Worm (Caenorhabditis elegans) whole organism, L4/young adult: ENCODE results near the gene srt-22.

Experiments
- W03F9.2 ChIP-seq: fragments of 150-350 bp; optimal IDR thresholded peaks from 2 replicates; lab custom pipeline; 2014; ENCODE audit warnings: missing biosample characterization, missing genetic modification characterization
- dao-5 ChIP-seq: sonication (generic microtip); optimal IDR thresholded peaks from 2 replicates; lab custom pipeline; 2016; ENCODE audit warnings: missing genotype, missing genetic modification characterization, moderate library complexity, missing compliant biosample characterization
- him-1 ChIP-seq: sonication (generic microtip); optimal IDR thresholded peaks from 2 replicates; lab custom pipeline; 2016; ENCODE audit warnings: missing genotype, missing genetic modification reagents, missing genetic modification characterization, missing compliant biosample characterization

DNA sequence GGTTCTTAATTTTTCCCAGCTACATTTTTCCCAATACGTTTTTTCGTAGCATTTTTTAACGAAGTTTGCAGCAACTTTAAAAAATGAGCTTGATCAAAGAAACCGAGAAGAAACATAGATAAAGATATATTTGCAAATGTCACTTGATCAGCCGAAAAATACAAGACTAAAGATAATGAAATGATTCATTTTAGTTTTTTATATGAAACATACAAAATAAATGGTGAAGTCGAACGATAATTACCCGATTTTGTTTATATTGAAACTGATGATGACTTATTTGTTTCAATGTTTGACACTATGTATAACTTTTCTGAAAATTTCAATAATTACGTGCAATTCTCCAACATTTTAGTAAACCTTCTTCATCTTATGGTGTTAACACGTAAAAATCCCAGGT is 47.4 kb downstream of the srt-22 start, which contains the start of gene srw-22:
- TF ChIP-seq dao-5 (tag; lab: Kevin White, UChicago) = no peak
- TF ChIP-seq W03F9.2 (tag; lab: Kevin White, UChicago) = no peak
- no peak for TF ChIP-seq him-1 (tag; lab: Kevin White, UChicago)
